Worm (Caenorhabditis elegans) whole organism, young adult: ENCODE results near the gene Y39A3B.1.

Source experiments
- B0019.2 ChIP-seq: fragments of 200-800 bp; sonication (Bioruptor generic); conservative IDR thresholded peaks from 2 replicates; pipeline ENCODE4 v1.3.6; 2022; ENCODE audit warnings: missing genetic modification reagents, missing genetic modification characterization, missing compliant biosample characterization
- C17E4.6 ChIP-seq: fragments of 200-800 bp; sonication (Bioruptor generic); IDR thresholded peaks from 2 replicates; pipeline ENCODE4 v1.3.6; 2022; ENCODE audit warnings: missing genetic modification reagents, missing genetic modification characterization, missing compliant biosample characterization
- F23B12.7 ChIP-seq: sonication (generic microtip); optimal IDR thresholded peaks from 2 replicates; lab custom pipeline; 2017; ENCODE audit warnings: missing genetic modification characterization, mild to moderate bottlenecking, missing compliant biosample characterization, antibody characterized with exemption, moderate library complexity; ENCODE audit not compliant: insufficient read depth
- F37B4.10 ChIP-seq: fragments of 200-800 bp; sonication (Bioruptor generic); IDR thresholded peaks from 2 replicates; pipeline ENCODE4 v1.3.6; 2022; ENCODE audit warnings: missing genetic modification characterization, missing compliant biosample characterization
- F57A8.1 ChIP-seq: fragments of 200-800 bp; sonication (Bioruptor generic); optimal IDR thresholded peaks from 2 replicates; lab custom pipeline; 2018; ENCODE audit warnings: mild to moderate bottlenecking, missing genetic modification characterization, moderate library complexity, missing compliant biosample characterization
- K12H6.12 ChIP-seq: fragments of 200-800 bp; sonication (Bioruptor generic); optimal IDR thresholded peaks from 2 replicates; lab custom pipeline; 2018; ENCODE audit warnings: mild to moderate bottlenecking, missing genetic modification characterization, missing compliant biosample characterization
- Y53G8AR.9 ChIP-seq: fragments of 200-800 bp; sonication (Bioruptor generic); conservative IDR thresholded peaks from 2 replicates; pipeline ENCODE4 v1.3.6; 2022; ENCODE audit warnings: missing genetic modification reagents, missing genetic modification characterization, missing compliant biosample characterization
- Y79H2A.3 ChIP-seq: fragments of 200-800 bp; sonication (Bioruptor generic); conservative IDR thresholded peaks from 2 replicates; pipeline ENCODE4 v1.3.6; 2022; ENCODE audit warnings: missing genetic modification reagents, missing genetic modification characterization, missing compliant biosample characterization
- ZK185.1 ChIP-seq: sonication (generic microtip); optimal IDR thresholded peaks from 2 replicates; lab custom pipeline; 2016; ENCODE audit warnings: mild to moderate bottlenecking, missing genetic modification characterization, missing compliant biosample characterization; ENCODE audit not compliant: poor library complexity, severe bottlenecking
- bed-1 ChIP-seq: fragments of 200-800 bp; sonication (Bioruptor generic); IDR thresholded peaks from 2 replicates; pipeline ENCODE4 v1.3.6; 2022; ENCODE audit warnings: missing genetic modification reagents, missing genetic modification characterization, missing compliant biosample characterization
- cebp-2 ChIP-seq: fragments of 200-800 bp; sonication (Bioruptor generic); IDR thresholded peaks from 2 replicates; pipeline ENCODE4 v1.3.6; 2022; ENCODE audit warnings: missing genetic modification characterization, missing compliant biosample characterization
- ceh-58 ChIP-seq: fragments of 200-800 bp; sonication (Bioruptor generic); IDR thresholded peaks from 2 replicates; pipeline ENCODE4 v1.3.6; 2022; ENCODE audit warnings: missing genetic modification characterization, missing compliant biosample characterization
- ceh-91 ChIP-seq: fragments of 200-800 bp; sonication (Bioruptor generic); IDR thresholded peaks from 2 replicates; pipeline ENCODE4 v1.3.6; 2022; ENCODE audit warnings: missing genetic modification reagents, missing genetic modification characterization, missing compliant biosample characterization
- die-1 ChIP-seq: sonication (generic microtip); optimal IDR thresholded peaks from 2 replicates; lab custom pipeline; 2016; ENCODE audit warnings: missing genotype, mild to moderate bottlenecking, missing genetic modification characterization, missing compliant biosample characterization
- egl-44 ChIP-seq: fragments of 200-800 bp; sonication (Bioruptor generic); IDR thresholded peaks from 2 replicates; pipeline ENCODE4 v1.3.6; 2022; ENCODE audit warnings: missing genetic modification reagents, missing genetic modification characterization, missing compliant biosample characterization
- him-1 ChIP-seq: sonication (generic microtip); optimal IDR thresholded peaks from 2 replicates; lab custom pipeline; 2016; ENCODE audit warnings: missing genotype, missing genetic modification reagents, missing genetic modification characterization, missing compliant biosample characterization
- hlh-12 ChIP-seq: sonication (generic microtip); optimal IDR thresholded peaks from 2 replicates; lab custom pipeline; 2016; ENCODE audit warnings: missing genetic modification characterization, missing compliant biosample characterization
- hmg-1.2 ChIP-seq: fragments of 200-800 bp; sonication (Bioruptor generic); IDR thresholded peaks from 2 replicates; pipeline ENCODE4 v1.3.6; 2022; ENCODE audit warnings: missing genetic modification reagents, missing genetic modification characterization, missing compliant biosample characterization
- hmg-20 ChIP-seq: fragments of 200-800 bp; sonication (Bioruptor generic); IDR thresholded peaks from 2 replicates; pipeline ENCODE4 v1.3.6; 2022; ENCODE audit warnings: missing genetic modification reagents, missing genetic modification characterization, missing compliant biosample characterization
- hrde-1 ChIP-seq: sonication (generic microtip); optimal IDR thresholded peaks from 2 replicates; lab custom pipeline; 2016; ENCODE audit warnings: missing genetic modification characterization, mild to moderate bottlenecking, missing compliant biosample characterization, moderate library complexity, missing genotype, missing genetic modification reagents, borderline replicate concordance
- lag-1 ChIP-seq: fragments of 200-800 bp; sonication (Bioruptor generic); IDR thresholded peaks from 2 replicates; pipeline ENCODE4 v1.3.6; 2022; ENCODE audit warnings: missing genetic modification reagents, missing genetic modification characterization, missing compliant biosample characterization
- lin-35 ChIP-seq, 3 experiments: fragments of 150-350 bp in 2 of 3; sonication (generic microtip) in 1 of 3; optimal IDR thresholded peaks; 2 replicates each; lab custom pipeline; 2014 to 2018; ENCODE audit warnings: missing biosample characterization in 3 of 3, missing genetic modification characterization in 3 of 3, missing genetic modification reagents in 3 of 3
- lin-54 ChIP-seq: fragments of 200-800 bp; sonication (Bioruptor generic); optimal IDR thresholded peaks from 2 replicates; lab custom pipeline; 2018; ENCODE audit warnings: mild to moderate bottlenecking, missing genetic modification characterization, missing compliant biosample characterization
- madf-6 ChIP-seq: fragments of 200-800 bp; sonication (Bioruptor generic); IDR thresholded peaks from 2 replicates; pipeline ENCODE4 v1.3.6; 2022; ENCODE audit warnings: missing genetic modification reagents, missing genetic modification characterization, missing compliant biosample characterization
- mcd-1 ChIP-seq: fragments of 200-800 bp; sonication (Bioruptor generic); IDR thresholded peaks from 2 replicates; pipeline ENCODE4 v1.3.6; 2022; ENCODE audit warnings: missing genetic modification reagents, missing genetic modification characterization, missing compliant biosample characterization
- mel-28 ChIP-seq: sonication (generic microtip); optimal IDR thresholded peaks from 2 replicates; lab custom pipeline; 2016; ENCODE audit warnings: borderline replicate concordance, mild to moderate bottlenecking, missing genetic modification characterization, missing compliant biosample characterization
- nfya-2 ChIP-seq: fragments of 200-800 bp; sonication (Bioruptor generic); IDR thresholded peaks from 2 replicates; pipeline ENCODE4 v1.3.6; 2022; ENCODE audit warnings: missing genetic modification reagents, missing genetic modification characterization, missing compliant biosample characterization
- nhr-27 ChIP-seq: fragments of 200-800 bp; sonication (Bioruptor generic); optimal IDR thresholded peaks from 2 replicates; lab custom pipeline; 2018; ENCODE audit warnings: mild to moderate bottlenecking, missing genetic modification characterization, moderate library complexity, missing compliant biosample characterization
- nhr-90 ChIP-seq: sonication (generic microtip); optimal IDR thresholded peaks from 2 replicates; lab custom pipeline; 2016; ENCODE audit warnings: missing genotype, mild to moderate bottlenecking, missing genetic modification characterization, missing compliant biosample characterization
- pbrm-1 ChIP-seq: fragments of 200-800 bp; sonication (Bioruptor generic); IDR thresholded peaks from 2 replicates; pipeline ENCODE4 v1.3.6; 2022; ENCODE audit warnings: missing genetic modification reagents, missing genetic modification characterization, missing compliant biosample characterization
- pha-4 ChIP-seq: fragments of 150-350 bp; sonication (generic microtip); optimal IDR thresholded peaks from 2 replicates; lab custom pipeline; 2014; ENCODE audit warnings: missing biosample characterization, missing genetic modification reagents, missing genetic modification characterization
- rcor-1 ChIP-seq: fragments of 200-800 bp; sonication (Bioruptor generic); IDR thresholded peaks from 2 replicates; pipeline ENCODE4 v1.3.6; 2022; ENCODE audit warnings: missing genetic modification reagents, missing genetic modification characterization, missing compliant biosample characterization
- rec-8 ChIP-seq, 2 experiments: sonication (generic microtip); optimal IDR thresholded peaks; 2 replicates each; lab custom pipeline; 2016; ENCODE audit warnings: mild to moderate bottlenecking in 2 of 2, missing genetic modification characterization in 2 of 2, missing genetic modification reagents in 2 of 2, missing genotype in 2 of 2, missing biosample characterization in 1 of 2, missing compliant biosample characterization in 1 of 2, moderate library complexity in 1 of 2
- repo-1 ChIP-seq: sonication (generic microtip); optimal IDR thresholded peaks from 2 replicates; lab custom pipeline; 2017; ENCODE audit warnings: mild to moderate bottlenecking, missing genetic modification characterization, missing compliant biosample characterization
- rpc-1 ChIP-seq, 2 experiments: fragments of 150-350 bp in 1 of 2; sonication (generic microtip) in 1 of 2; optimal IDR thresholded peaks; 2 replicates each; lab custom pipeline; 2014 to 2018; ENCODE audit warnings: missing biosample characterization in 1 of 2, missing genetic modification characterization in 1 of 2, missing genetic modification reagents in 1 of 2, missing genotype in 1 of 2
- snpc-1.1 ChIP-seq: sonication (generic microtip); optimal IDR thresholded peaks from 2 replicates; lab custom pipeline; 2017; ENCODE audit warnings: missing genetic modification characterization, mild to moderate bottlenecking, missing compliant biosample characterization, antibody characterized with exemption, moderate library complexity, missing genotype, missing genetic modification reagents; ENCODE audit not compliant: insufficient read depth
- snpc-3.4 ChIP-seq: sonication (generic microtip); optimal IDR thresholded peaks from 2 replicates; lab custom pipeline; 2017; ENCODE audit warnings: missing genetic modification characterization, mild to moderate bottlenecking, missing compliant biosample characterization, antibody characterized with exemption, moderate library complexity, missing genotype, missing genetic modification reagents
- somi-1 ChIP-seq: fragments of 200-800 bp; sonication (Bioruptor generic); optimal IDR thresholded peaks from 2 replicates; lab custom pipeline; 2018; ENCODE audit warnings: mild to moderate bottlenecking, missing genetic modification characterization, missing compliant biosample characterization
- tbp1 ChIP-seq: fragments of 200-800 bp; sonication (Bioruptor generic); optimal IDR thresholded peaks from 2 replicates; lab custom pipeline; 2018; ENCODE audit warnings: mild to moderate bottlenecking, missing genetic modification characterization, missing compliant biosample characterization
- tbx-9 ChIP-seq: sonication (generic microtip); optimal IDR thresholded peaks from 2 replicates; lab custom pipeline; 2016; ENCODE audit warnings: borderline replicate concordance, missing genetic modification characterization, inconsistent platforms, missing compliant biosample characterization
- tlf-1 ChIP-seq: fragments of 200-800 bp; sonication (Bioruptor generic); optimal IDR thresholded peaks from 2 replicates; lab custom pipeline; 2018; ENCODE audit warnings: mild to moderate bottlenecking, missing genetic modification characterization, missing compliant biosample characterization
- unc-130 ChIP-seq: sonication (generic microtip); optimal IDR thresholded peaks from 2 replicates; lab custom pipeline; 2016; ENCODE audit warnings: missing genetic modification reagents, missing genetic modification characterization, missing compliant biosample characterization
- unc-62 ChIP-seq: fragments of 150-350 bp; optimal IDR thresholded peaks from 2 replicates; lab custom pipeline; 2014; ENCODE audit warnings: missing biosample characterization, missing genetic modification reagents, missing genetic modification characterization
- xnd-1 ChIP-seq: sonication (generic microtip); optimal IDR thresholded peaks from 2 replicates; lab custom pipeline; 2016; ENCODE audit warnings: missing genotype, missing genetic modification reagents, missing genetic modification characterization, missing compliant biosample characterization
- ztf-25 ChIP-seq: fragments of 200-800 bp; sonication (Bioruptor generic); IDR thresholded peaks from 2 replicates; pipeline ENCODE4 v1.3.6; 2022; ENCODE audit warnings: missing genetic modification reagents, missing genetic modification characterization, missing compliant biosample characterization

The Y39A3B.1 gene

DNA sequence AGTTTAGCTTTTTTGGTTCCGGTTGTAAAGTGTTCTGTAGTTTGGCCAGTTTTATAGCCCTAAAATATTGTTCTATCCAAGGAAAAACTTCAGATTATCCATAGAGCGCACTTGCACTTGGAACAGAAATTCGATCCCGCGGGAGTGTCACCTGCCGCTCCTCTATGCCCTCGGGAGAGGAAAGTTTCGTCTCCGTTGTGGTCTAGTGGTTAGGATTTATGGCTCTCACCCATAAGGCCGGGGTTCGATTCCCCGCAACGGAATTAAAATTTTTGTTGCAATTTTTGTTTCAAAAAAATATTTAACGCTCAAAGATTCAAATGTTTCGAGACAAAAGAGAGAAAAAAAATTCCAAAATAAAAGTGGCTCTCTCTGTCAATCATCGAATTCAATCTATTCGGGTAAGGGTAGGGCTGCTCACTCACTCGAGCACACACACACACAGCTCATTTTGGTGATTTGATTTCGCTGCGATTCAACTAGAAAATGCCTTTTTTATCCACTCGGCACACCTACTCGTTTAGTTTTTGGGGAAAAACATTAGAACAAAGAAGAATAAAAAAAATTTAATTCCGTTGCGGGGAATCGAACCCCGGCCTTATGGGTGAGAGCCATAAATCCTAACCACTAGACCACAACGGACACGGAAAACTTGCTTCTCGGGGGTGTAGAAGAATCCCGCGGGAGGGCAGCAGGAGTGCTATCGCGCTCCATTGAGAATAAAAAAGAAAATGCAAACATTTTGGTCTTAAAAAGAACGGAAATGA, 26.7 kb downstream of the Y39A3B.1 start (continued):
- peak; percentile 62 for TF ChIP-seq rpc-1 (optimal IDR thresholded peaks at IDR 0.05; lab: Kevin White, UChicago)
- TF ChIP-seq rpc-1 (tag; optimal IDR thresholded peaks at IDR 0.05; lab: Kevin White, UChicago), result peak; percentile 90
- TF ChIP-seq nhr-27 (tag; lab: Kevin White, UChicago), result no peak
- peak; percentile 97 for TF ChIP-seq tbp1 (GFP tag; lab: Kevin White, UChicago)
- peak; percentile 75 for TF ChIP-seq F23B12.7
- TF ChIP-seq mcd-1, result peak; percentile 97
- no peak for TF ChIP-seq xnd-1 (tag; lab: Kevin White, UChicago)
- TF ChIP-seq hmg-1.2 (GFP tag; lab: Robert Waterston, UW), result peak; percentile 72
- peak; percentile 60; the same call in 1 of the 2 replicates for TF ChIP-seq egl-44 (GFP tag; lab: Robert Waterston, UW)
- TF ChIP-seq F57A8.1 (GFP tag; lab: Kevin White, UChicago), result no peak
- no peak for TF ChIP-seq bed-1 (GFP tag; lab: Robert Waterston, UW)
- no peak for TF ChIP-seq tlf-1 (GFP tag; lab: Kevin White, UChicago)
- TF ChIP-seq lin-54 (GFP tag; lab: Kevin White, UChicago), result peak; percentile 57
- no peak for TF ChIP-seq somi-1
- peak; percentile 72; the same call in 1 of the 2 replicates for TF ChIP-seq hmg-20 (GFP tag; lab: Robert Waterston, UW)
- TF ChIP-seq unc-62 (GFP tag; lab: Kevin White, UChicago), result no peak
- TF ChIP-seq mel-28 (tag; lab: Kevin White, UChicago), result no peak
- TF ChIP-seq pha-4, result no peak
- TF ChIP-seq ceh-91, result peak; percentile 23; the same call in 1 of the 2 replicates
- TF ChIP-seq madf-6 (GFP tag; lab: Robert Waterston, UW), result peak; percentile 70
- no peak for TF ChIP-seq tbx-9 (tag; lab: Kevin White, UChicago)
- TF ChIP-seq ztf-25, result peak; percentile 69; the same call in 1 of the 2 replicates
- TF ChIP-seq pbrm-1, result peak; percentile 54; the same call in 1 of the 2 replicates
- TF ChIP-seq ceh-58, result no peak
- TF ChIP-seq B0019.2 (GFP tag; lab: Robert Waterston, UW), result peak; percentile 48; the same call in 1 of the 2 replicates
- TF ChIP-seq Y79H2A.3 (GFP tag; lab: Robert Waterston, UW), result no peak
- TF ChIP-seq lag-1 (GFP tag; lab: Robert Waterston, UW), result no peak
- no peak for TF ChIP-seq K12H6.12 (tag; lab: Kevin White, UChicago)
- TF ChIP-seq ZK185.1 (tag; lab: Kevin White, UChicago), result no peak
- TF ChIP-seq F37B4.10 (GFP tag; lab: Robert Waterston, UW), result 0 out of 2 replicates have a peak, but pooled peaks have one; percentile 15
- no peak for TF ChIP-seq nfya-2 (GFP tag; lab: Robert Waterston, UW)
- peak; percentile 61 for TF ChIP-seq rcor-1 (GFP tag; lab: Robert Waterston, UW)
- peak; percentile 35 for TF ChIP-seq repo-1 (tag; lab: Kevin White, UChicago)
- TF ChIP-seq rec-8 (tag; optimal IDR thresholded peaks at IDR 0.05; lab: Kevin White, UChicago), result peak in 1 of 2 experiments; percentile 41
- peak in 1 of 3 experiments; percentile 7 for TF ChIP-seq lin-35 (GFP tag; optimal IDR thresholded peaks at IDR 0.05; lab: Kevin White, UChicago)
- no peak for TF ChIP-seq unc-130 (GFP tag; lab: Kevin White, UChicago)
- TF ChIP-seq hlh-12 (tag; lab: Kevin White, UChicago), result no peak
- 0 out of 2 replicates have a peak, but pooled peaks have one; percentile 31 for TF ChIP-seq cebp-2
- TF ChIP-seq C17E4.6 (GFP tag; lab: Robert Waterston, UW), result peak; percentile 39
- peak; percentile 23 for TF ChIP-seq snpc-1.1 (tag; lab: Kevin White, UChicago)
- TF ChIP-seq die-1 (tag; lab: Kevin White, UChicago), result peak; percentile 68
- peak; percentile 37 for TF ChIP-seq nhr-90
- peak; percentile 58 for TF ChIP-seq hrde-1 (tag; lab: Kevin White, UChicago)
- TF ChIP-seq snpc-3.4 (tag; lab: Kevin White, UChicago), result peak; percentile 68
- peak; percentile 39; the same call in 1 of the 2 replicates for TF ChIP-seq Y53G8AR.9
- peak; percentile 63 for TF ChIP-seq him-1
